Worm (Caenorhabditis elegans) whole organism, L2 larva: ENCODE measurements around the gene Y69A2AR.24.

ENCODE experiments used
- Y55F3AM.14 ChIP-seq: fragments of 200-800 bp; sonication (Bioruptor generic); optimal IDR thresholded peaks from 2 replicates; lab custom pipeline; 2018; ENCODE audit warnings: mild to moderate bottlenecking, missing genetic modification characterization, missing compliant biosample characterization
- alr-1 ChIP-seq: fragments of 150-350 bp; optimal IDR thresholded peaks from 2 replicates; lab custom pipeline; 2014; ENCODE audit warnings: missing biosample characterization, missing genetic modification characterization
- ceh-16 ChIP-seq: fragments of 150-350 bp; optimal IDR thresholded peaks from 2 replicates; lab custom pipeline; 2014; ENCODE audit warnings: missing biosample characterization, missing genetic modification characterization
- ceh-82 ChIP-seq: fragments of 150-350 bp; optimal IDR thresholded peaks from 2 replicates; lab custom pipeline; 2014; ENCODE audit warnings: missing biosample characterization, missing genetic modification characterization
- elt-1 ChIP-seq: fragments of 150-350 bp; optimal IDR thresholded peaks from 2 replicates; lab custom pipeline; 2014; ENCODE audit warnings: missing biosample characterization, missing genetic modification characterization
- mdl-1 ChIP-seq, 2 experiments: fragments of 150-350 bp in 1 of 2; sonication (generic microtip) in 1 of 2; optimal IDR thresholded peaks; 2 replicates each; lab custom pipeline; 2017; ENCODE audit warnings: missing biosample characterization in 2 of 2, missing genetic modification characterization in 2 of 2
- nhr-11 ChIP-seq: fragments of 150-350 bp; optimal IDR thresholded peaks from 2 replicates; lab custom pipeline; 2014; ENCODE audit warnings: missing biosample characterization, missing genetic modification characterization
- nhr-12 ChIP-seq: fragments of 150-350 bp; optimal IDR thresholded peaks from 2 replicates; lab custom pipeline; 2014; ENCODE audit warnings: missing biosample characterization, missing genetic modification characterization
- unc-62 ChIP-seq: fragments of 150-350 bp; optimal IDR thresholded peaks from 2 replicates; lab custom pipeline; 2014; ENCODE audit warnings: missing biosample characterization, missing genetic modification reagents, missing genetic modification characterization
- zag-1 ChIP-seq: fragments of 150-350 bp; optimal IDR thresholded peaks from 2 replicates; lab custom pipeline; 2014; ENCODE audit warnings: missing biosample characterization, missing genetic modification characterization

ce11 chrIV:2548766-2549165 lies 15.1 kb downstream of the Y69A2AR.24 start:
- no peak for TF ChIP-seq nhr-11
- no peak for TF ChIP-seq nhr-12
- no peak for TF ChIP-seq ceh-16
- TF ChIP-seq alr-1 (tag; lab: Kevin White, UChicago): no peak
- no peak for TF ChIP-seq unc-62 (GFP tag; lab: Kevin White, UChicago)
- TF ChIP-seq Y55F3AM.14: no peak
- no peak for TF ChIP-seq mdl-1 (tag; optimal IDR thresholded peaks at IDR 0.05; lab: Kevin White, UChicago)
- no peak for TF ChIP-seq ceh-82 (tag; lab: Kevin White, UChicago)
- no peak for TF ChIP-seq elt-1 (tag; lab: Kevin White, UChicago)
- no peak for TF ChIP-seq zag-1 (tag; lab: Kevin White, UChicago)
